Worm (Caenorhabditis elegans): ENCODE measurements around the gene C15F1.1.

DNA sequence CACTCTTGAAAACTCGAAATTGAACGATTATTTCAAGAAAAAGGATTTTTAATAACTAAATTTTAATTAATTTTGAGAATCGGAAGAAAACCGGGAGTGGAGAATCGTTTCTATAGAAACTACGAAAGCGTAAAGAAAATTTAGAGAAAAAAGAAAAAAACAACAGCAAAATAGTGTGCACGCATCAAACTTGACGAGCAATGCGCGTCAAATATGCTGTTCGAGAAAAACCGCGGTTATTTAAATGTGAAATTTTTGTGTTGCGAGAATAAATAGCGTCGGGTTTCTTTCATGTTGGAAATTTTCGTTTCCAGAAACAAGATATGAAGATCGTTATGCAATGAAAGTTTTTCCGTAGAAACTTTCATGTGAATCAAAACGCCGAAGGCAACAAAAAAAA is 15.7 kb upstream of the C15F1.1 start:
- no peak for TF ChIP-seq nhr-28 (tag; optimal IDR thresholded peaks at IDR 0.05)
- no peak for TF ChIP-seq ztf-11 (tag; optimal IDR thresholded peaks at IDR 0.05)
- TF ChIP-seq ZK546.5 (tag; optimal IDR thresholded peaks at IDR 0.05), result no peak
- TF ChIP-seq nhr-77 (tag; optimal IDR thresholded peaks at IDR 0.05), result no peak
- no peak for TF ChIP-seq ceh-9 (tag; optimal IDR thresholded peaks at IDR 0.05)

All from whole organism, L3 larva.